Worm (Caenorhabditis elegans): ENCODE data around the gene flh-2.

ce11 chrIII:4917960-4918712 lies 33.8 kb upstream of the flh-2 start, which contains the start of gene rpb-8:
- TF ChIP-seq ztf-29 (GFP tag; IDR thresholded peaks at IDR 0.05) (no peak), tab-1 (GFP tag; IDR thresholded peaks at IDR 0.05) (no peak), ztf-23 (GFP tag; IDR thresholded peaks at IDR 0.05) (no peak), ref-1 (GFP tag; conservative IDR thresholded peaks at IDR 0.05) (no peak), med-1 (GFP tag; optimal IDR thresholded peaks at IDR 0.05; ENCODE audit: insufficient read depth) (no peak), flt-1 (GFP tag; IDR thresholded peaks at IDR 0.05) (no peak), klf-2 (GFP tag; conservative IDR thresholded peaks at IDR 0.05) (no peak), cog-1 (tag; optimal IDR thresholded peaks at IDR 0.05) (no peak)

All from whole organism, midembryonic.